Worm (Caenorhabditis elegans) whole organism, early embryonic: ENCODE results near the gene pbo-6.

ENCODE experiments used
- B0310.2 ChIP-seq: sonication (generic microtip); optimal IDR thresholded peaks from 2 replicates; lab custom pipeline; 2016; ENCODE audit warnings: mild to moderate bottlenecking, missing genetic modification characterization, missing compliant biosample characterization
- F13C5.2 ChIP-seq: sonication (generic microtip); optimal IDR thresholded peaks from 2 replicates; lab custom pipeline; 2017; ENCODE audit warnings: mild to moderate bottlenecking, missing genetic modification characterization, inconsistent platforms, missing compliant biosample characterization
- aly-1 ChIP-seq: sonication (generic microtip); optimal IDR thresholded peaks from 2 replicates; lab custom pipeline; 2016; ENCODE audit warnings: missing genetic modification characterization, missing compliant biosample characterization
- ama-1 ChIP-seq: fragments of 150-350 bp; optimal IDR thresholded peaks from 2 replicates; lab custom pipeline; 2014
- ceh-13 ChIP-seq: fragments of 200-800 bp; sonication (Bioruptor generic); optimal IDR thresholded peaks from 2 replicates; lab custom pipeline; 2018; ENCODE audit warnings: mild to moderate bottlenecking, missing genetic modification characterization, missing compliant biosample characterization
- ceh-36 ChIP-seq: sonication (generic microtip); optimal IDR thresholded peaks from 2 replicates; lab custom pipeline; 2016; ENCODE audit warnings: missing genetic modification characterization, inconsistent platforms, missing compliant biosample characterization
- ets-7 ChIP-seq: sonication (generic microtip); optimal IDR thresholded peaks from 2 replicates; lab custom pipeline; 2016; ENCODE audit warnings: missing genotype, missing genetic modification characterization, missing compliant biosample characterization
- flt-1 ChIP-seq: fragments of 200-800 bp; sonication (Bioruptor generic); IDR thresholded peaks from 2 replicates; pipeline ENCODE4 v1.3.6; 2022; ENCODE audit warnings: missing genetic modification characterization, missing compliant biosample characterization
- hmbx-1 ChIP-seq: sonication (generic microtip); optimal IDR thresholded peaks from 2 replicates; lab custom pipeline; 2016; ENCODE audit warnings: mild to moderate bottlenecking, missing genetic modification characterization, missing compliant biosample characterization
- hmg-4 ChIP-seq: fragments of 200-800 bp; sonication (Bioruptor generic); optimal IDR thresholded peaks from 2 replicates; lab custom pipeline; 2018; ENCODE audit warnings: mild to moderate bottlenecking, missing genetic modification characterization, missing compliant biosample characterization
- hnd-1 ChIP-seq: sonication (generic microtip); optimal IDR thresholded peaks from 2 replicates; lab custom pipeline; 2016; ENCODE audit warnings: missing genetic modification characterization, missing compliant biosample characterization
- pes-1 ChIP-seq: fragments of 200-800 bp; sonication (Bioruptor generic); IDR thresholded peaks from 2 replicates; pipeline ENCODE4 v1.3.6; 2022; ENCODE audit warnings: missing genetic modification reagents, missing genetic modification characterization, missing compliant biosample characterization
- scrt-1 ChIP-seq: fragments of 200-800 bp; sonication (Bioruptor generic); IDR thresholded peaks from 2 replicates; pipeline ENCODE4 v1.3.6; 2022; ENCODE audit warnings: missing genetic modification characterization, missing compliant biosample characterization
- sea-1 ChIP-seq: fragments of 200-800 bp; sonication (Bioruptor generic); conservative IDR thresholded peaks from 2 replicates; pipeline ENCODE4 v1.3.6; 2022; ENCODE audit warnings: missing genetic modification characterization, missing compliant biosample characterization
- tbx-11 ChIP-seq: fragments of 200-800 bp; sonication (Bioruptor generic); IDR thresholded peaks from 2 replicates; pipeline ENCODE4 v1.3.6; 2022; ENCODE audit warnings: missing genetic modification characterization, missing compliant biosample characterization
- tbx-37 ChIP-seq: fragments of 200-800 bp; sonication (Bioruptor generic); conservative IDR thresholded peaks from 2 replicates; pipeline ENCODE4 v1.3.6; 2022; ENCODE audit warnings: missing genetic modification reagents, missing genetic modification characterization, missing compliant biosample characterization
- tra-4 ChIP-seq: sonication (generic microtip); optimal IDR thresholded peaks from 2 replicates; lab custom pipeline; 2017; ENCODE audit warnings: missing genetic modification characterization, missing compliant biosample characterization

The pbo-6 gene

ce11 chrX:17428803-17429202 lies at the start of gene pbo-6:
TSS of gene pbo-6 (plus strand) at chrX:17429042.
- TF ChIP-seq hmg-4: no peak
- TF ChIP-seq hnd-1 (tag; lab: Kevin White, UChicago): no peak
- no peak for TF ChIP-seq ama-1 (lab: Kevin White, UChicago)
- TF ChIP-seq ceh-13: no peak
- TF ChIP-seq tra-4: no peak
- no peak for TF ChIP-seq ets-7 (tag; lab: Kevin White, UChicago)
- no peak for TF ChIP-seq aly-1 (tag; lab: Kevin White, UChicago)
- TF ChIP-seq tbx-37 (GFP tag; lab: Robert Waterston, UW): no peak
- no peak for TF ChIP-seq scrt-1 (GFP tag; lab: Robert Waterston, UW)
- TF ChIP-seq pes-1: no peak
- no peak for TF ChIP-seq ceh-36 (tag; lab: Kevin White, UChicago)
- no peak for TF ChIP-seq sea-1 (GFP tag; lab: Robert Waterston, UW)

- TF ChIP-seq hmg-4 (no peak), scrt-1 (GFP tag; lab: Robert Waterston, UW) (no peak), hmbx-1 (no peak), tra-4 (no peak), hnd-1 (tag; lab: Kevin White, UChicago) (no peak), F13C5.2 (tag; lab: Kevin White, UChicago) (no peak), pes-1 (no peak), tbx-11 (GFP tag; lab: Robert Waterston, UW) (no peak), ceh-13 (no peak), sea-1 (GFP tag; lab: Robert Waterston, UW) (no peak), ama-1 (lab: Kevin White, UChicago) (no peak), aly-1 (tag; lab: Kevin White, UChicago) (no peak)
These were observed 49.2 kb upstream of the pbo-6 start, which contains the start of gene F10D7.10 for ce11 chrX:17379675-17380074. TSS of gene F10D7.10 (minus strand) at chrX:17379775.

- TF ChIP-seq ama-1 (lab: Kevin White, UChicago) (no peak), hmbx-1 (no peak), sea-1 (GFP tag; lab: Robert Waterston, UW) (no peak), aly-1 (tag; lab: Kevin White, UChicago) (no peak), hnd-1 (tag; lab: Kevin White, UChicago) (no peak), ceh-13 (no peak), scrt-1 (GFP tag; lab: Robert Waterston, UW) (no peak), ets-7 (tag; lab: Kevin White, UChicago) (no peak), pes-1 (no peak), tra-4 (no peak), hmg-4 (no peak), ceh-36 (tag; lab: Kevin White, UChicago) (no peak), tbx-37 (GFP tag; lab: Robert Waterston, UW) (no peak)
These were observed 46.9 kb upstream of the pbo-6 start, which contains the start of gene F10D7.4 for ce11 chrX:17381975-17382374. TSS of gene F10D7.4 (minus strand) at chrX:17382075.

- TF ChIP-seq flt-1 (GFP tag; lab: Robert Waterston, UW) (no peak), hnd-1 (tag; lab: Kevin White, UChicago) (no peak), B0310.2 (no peak), ama-1 (lab: Kevin White, UChicago) (no peak), hmg-4 (no peak), tbx-37 (GFP tag; lab: Robert Waterston, UW) (no peak), pes-1 (no peak), hmbx-1 (no peak), sea-1 (GFP tag; lab: Robert Waterston, UW) (no peak), ceh-13 (no peak)
These were observed 44.5 kb upstream of the pbo-6 start for ce11 chrX:17384343-17384742.

ce11 chrX:17385102-17385501 lies 43.7 kb upstream of the pbo-6 start:
- TF ChIP-seq hmbx-1 (no peak), ama-1 (lab: Kevin White, UChicago) (no peak), scrt-1 (GFP tag; lab: Robert Waterston, UW) (no peak), ceh-13 (no peak), tbx-11 (GFP tag; lab: Robert Waterston, UW) (no peak), hmg-4 (no peak), flt-1 (GFP tag; lab: Robert Waterston, UW) (no peak), tbx-37 (GFP tag; lab: Robert Waterston, UW) (no peak), ets-7 (tag; lab: Kevin White, UChicago) (no peak), hnd-1 (tag; lab: Kevin White, UChicago) (no peak), sea-1 (GFP tag; lab: Robert Waterston, UW) (no peak), tra-4 (no peak)

ce11 chrX:17386130-17386529 lies 42.7 kb upstream of the pbo-6 start:
- no peak for TF ChIP-seq F13C5.2 (tag; lab: Kevin White, UChicago)
- TF ChIP-seq scrt-1 (GFP tag; lab: Robert Waterston, UW): no peak

ce11 chrX:17390531-17390930 lies 38.3 kb upstream of the pbo-6 start:
- no peak for TF ChIP-seq hnd-1 (tag; lab: Kevin White, UChicago)
- TF ChIP-seq tbx-11 (GFP tag; lab: Robert Waterston, UW): no peak
- TF ChIP-seq ama-1 (lab: Kevin White, UChicago): no peak
- TF ChIP-seq tra-4: no peak
- TF ChIP-seq F13C5.2 (tag; lab: Kevin White, UChicago): no peak
- TF ChIP-seq ceh-36 (tag; lab: Kevin White, UChicago): no peak
- no peak for TF ChIP-seq aly-1 (tag; lab: Kevin White, UChicago)
- no peak for TF ChIP-seq sea-1 (GFP tag; lab: Robert Waterston, UW)
- TF ChIP-seq hmbx-1: no peak
- TF ChIP-seq B0310.2: no peak
- TF ChIP-seq pes-1: no peak
- TF ChIP-seq scrt-1 (GFP tag; lab: Robert Waterston, UW): no peak
- TF ChIP-seq hmg-4: no peak
- TF ChIP-seq tbx-37 (GFP tag; lab: Robert Waterston, UW): no peak
- no peak for TF ChIP-seq ets-7 (tag; lab: Kevin White, UChicago)
- no peak for TF ChIP-seq ceh-13
- no peak for TF ChIP-seq flt-1 (GFP tag; lab: Robert Waterston, UW)

- no peak for TF ChIP-seq tbx-11 (GFP tag; lab: Robert Waterston, UW)
- no peak for TF ChIP-seq aly-1 (tag; lab: Kevin White, UChicago)
- no peak for TF ChIP-seq ets-7 (tag; lab: Kevin White, UChicago)
- no peak for TF ChIP-seq ceh-13
- no peak for TF ChIP-seq hmbx-1
- no peak for TF ChIP-seq flt-1 (GFP tag; lab: Robert Waterston, UW)
- no peak for TF ChIP-seq hmg-4
- no peak for TF ChIP-seq F13C5.2 (tag; lab: Kevin White, UChicago)
- TF ChIP-seq scrt-1 (GFP tag; lab: Robert Waterston, UW): no peak
- TF ChIP-seq ceh-36 (tag; lab: Kevin White, UChicago): no peak
- no peak for TF ChIP-seq sea-1 (GFP tag; lab: Robert Waterston, UW)
- TF ChIP-seq hnd-1 (tag; lab: Kevin White, UChicago): no peak
- TF ChIP-seq tra-4: no peak
- TF ChIP-seq B0310.2: no peak
- no peak for TF ChIP-seq ama-1 (lab: Kevin White, UChicago)
- no peak for TF ChIP-seq tbx-37 (GFP tag; lab: Robert Waterston, UW)
- TF ChIP-seq pes-1: no peak
These were observed 37.3 kb upstream of the pbo-6 start, which contains the start of gene F10D7.5 for ce11 chrX:17391515-17391914. TSS of gene F10D7.5 (minus strand) at chrX:17391615.
